Worm (Caenorhabditis elegans) whole organism, early embryonic: ENCODE data around the gene atf-4.

Experiments used
- F13C5.2 ChIP-seq: sonication (generic microtip); optimal IDR thresholded peaks from 2 replicates; lab custom pipeline; 2017; ENCODE audit warnings: mild to moderate bottlenecking, missing genetic modification characterization, inconsistent platforms, missing compliant biosample characterization
- ama-1 ChIP-seq: fragments of 150-350 bp; optimal IDR thresholded peaks from 2 replicates; lab custom pipeline; 2014
- ceh-36 ChIP-seq: sonication (generic microtip); optimal IDR thresholded peaks from 2 replicates; lab custom pipeline; 2016; ENCODE audit warnings: missing genetic modification characterization, inconsistent platforms, missing compliant biosample characterization
- ets-7 ChIP-seq: sonication (generic microtip); optimal IDR thresholded peaks from 2 replicates; lab custom pipeline; 2016; ENCODE audit warnings: missing genotype, missing genetic modification characterization, missing compliant biosample characterization
- sea-1 ChIP-seq: fragments of 200-800 bp; sonication (Bioruptor generic); conservative IDR thresholded peaks from 2 replicates; pipeline ENCODE4 v1.3.6; 2022; ENCODE audit warnings: missing genetic modification characterization, missing compliant biosample characterization
- tbx-11 ChIP-seq: fragments of 200-800 bp; sonication (Bioruptor generic); IDR thresholded peaks from 2 replicates; pipeline ENCODE4 v1.3.6; 2022; ENCODE audit warnings: missing genetic modification characterization, missing compliant biosample characterization

DNA sequence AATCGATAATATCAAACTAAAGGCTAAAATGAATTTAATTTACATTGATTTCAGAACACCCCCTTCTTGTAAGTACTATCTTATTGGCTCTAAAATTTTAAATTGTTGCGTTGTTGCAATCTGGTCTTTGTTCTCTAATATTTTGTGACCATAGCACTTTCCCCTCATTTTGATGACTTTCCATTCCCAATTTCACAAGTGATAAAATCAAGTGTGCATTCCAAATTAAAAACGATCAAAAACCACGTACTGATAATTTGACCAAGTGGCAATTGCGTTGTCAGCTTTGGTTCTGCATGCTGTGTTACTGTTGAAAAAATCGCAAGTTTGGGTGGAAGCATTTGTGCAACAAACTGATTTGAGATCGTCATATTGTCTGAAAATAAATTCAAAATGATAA lies 40.3 kb downstream of the atf-4 start:
- no peak for TF ChIP-seq sea-1 (GFP tag; lab: Robert Waterston, UW)
- TF ChIP-seq F13C5.2 (tag; lab: Kevin White, UChicago): no peak
- no peak for TF ChIP-seq ets-7
- no peak for TF ChIP-seq ceh-36 (tag; lab: Kevin White, UChicago)
- TF ChIP-seq tbx-11 (GFP tag; lab: Robert Waterston, UW): no peak
- TF ChIP-seq ama-1 (lab: Kevin White, UChicago): no peak
